Worm (Caenorhabditis elegans) whole organism, L3 larva: ENCODE results near the gene Y102A11A.2.

Experiments
- egl-27 ChIP-seq: sonication (generic microtip); optimal IDR thresholded peaks from 4 replicates; lab custom pipeline; 2017; ENCODE audit warnings: missing biosample characterization, missing genetic modification reagents, missing genetic modification characterization
- mdl-1 ChIP-seq: fragments of 150-350 bp; optimal IDR thresholded peaks from 2 replicates; lab custom pipeline; 2014; ENCODE audit warnings: missing biosample characterization, missing genetic modification characterization
- unc-39 ChIP-seq: sonication (generic microtip); optimal IDR thresholded peaks from 4 replicates; lab custom pipeline; 2017; ENCODE audit warnings: missing biosample characterization, missing genetic modification characterization
- unc-62 ChIP-seq: fragments of 150-350 bp; sonication (generic microtip); optimal IDR thresholded peaks from 4 replicates; lab custom pipeline; 2014; ENCODE audit warnings: missing biosample characterization, missing genetic modification reagents, missing genetic modification characterization

- TF ChIP-seq unc-39 (tag; lab: Kevin White, UChicago), result no peak
- TF ChIP-seq mdl-1 (tag; lab: Kevin White, UChicago), result no peak
- no peak for TF ChIP-seq unc-62 (GFP tag; lab: Kevin White, UChicago)
- no peak for TF ChIP-seq egl-27 (tag; lab: Kevin White, UChicago)
Observed at ce11 chrX:2074055-2074454, 47.6 kb downstream of the Y102A11A.2 start, which contains the start of gene txdc-12.2.
